Worm (Caenorhabditis elegans) whole organism, young adult: Measurements from ENCODE around the gene F56D5.5.
A peak's percentile ranks its signal among the peaks of the same experiment; 100 is the strongest.

Source experiments
- F10E7.11 ChIP-seq: sonication (generic microtip); optimal IDR thresholded peaks from 2 replicates; lab custom pipeline; 2017; ENCODE audit warnings: mild to moderate bottlenecking, missing genetic modification characterization, moderate library complexity, missing compliant biosample characterization
- F49E8.2 ChIP-seq: sonication (generic microtip); optimal IDR thresholded peaks from 3 replicates; lab custom pipeline; 2017; ENCODE audit warnings: missing genetic modification characterization, mild to moderate bottlenecking, missing compliant biosample characterization, antibody characterized with exemption, moderate library complexity; ENCODE audit not compliant: insufficient read depth

ce11 chrIV:9367852-9368627, 39.9 kb downstream of the F56D5.5 start:
- TF ChIP-seq F49E8.2 (tag; lab: Kevin White, UChicago) (peak; percentile 42), F10E7.11 (tag; lab: Kevin White, UChicago) (no peak)
